Fruit fly (Drosophila melanogaster): ENCODE results near the gene CG13698.

The CG13698 gene

DNA sequence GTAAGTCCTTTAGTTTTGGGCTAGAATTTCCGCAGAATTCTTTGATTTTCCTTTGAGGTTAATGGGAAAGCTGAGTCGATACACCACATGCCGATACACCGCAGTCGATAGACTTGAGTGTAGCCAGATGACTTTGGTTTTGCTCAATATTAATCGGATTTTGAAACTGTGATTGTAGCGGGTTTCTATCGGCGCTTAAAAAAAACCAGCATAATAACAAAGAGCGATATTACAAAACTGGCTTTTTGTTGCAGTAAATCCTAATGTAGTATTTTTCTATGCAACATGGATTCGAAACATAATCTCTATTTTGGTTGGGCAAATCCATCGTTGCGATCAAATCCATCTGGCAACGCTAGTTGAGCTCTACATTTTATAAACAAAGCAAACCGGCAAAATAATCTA lies 3.5 kb upstream of the CG13698 start, which contains the start of the genes Polr3D and mus304 (continued):
- no peak for TF ChIP-seq CG4820 (GFP tag; optimal IDR thresholded peaks at IDR 0.05)
- no peak for TF ChIP-seq CG17385 (GFP tag; optimal IDR thresholded peaks at IDR 0.05)
- TF ChIP-seq CG43689 (GFP tag; IDR thresholded peaks at IDR 0.05) = no peak
- peak; percentile 27 for TF ChIP-seq Xbp1 (GFP tag; optimal IDR thresholded peaks at IDR 0.05)
- TF ChIP-seq gcm (GFP tag; optimal IDR thresholded peaks at IDR 0.05) = no peak
- TF ChIP-seq lola (GFP tag; optimal IDR thresholded peaks at IDR 0.05) = no peak
- no peak for TF ChIP-seq Atf3 (GFP tag; optimal IDR thresholded peaks at IDR 0.05)
- peak; percentile 14 for TF ChIP-seq p53 (GFP tag; optimal IDR thresholded peaks at IDR 0.05)
- no peak for TF ChIP-seq wor (GFP tag; IDR thresholded peaks at IDR 0.05)
- TF ChIP-seq Sry-β (GFP tag; optimal IDR thresholded peaks at IDR 0.05) = no peak
- TF ChIP-seq Max (GFP tag; optimal IDR thresholded peaks at IDR 0.05) = no peak
- peak; percentile 49 for TF ChIP-seq CG30403 (GFP tag; optimal IDR thresholded peaks at IDR 0.05)
- no peak for TF ChIP-seq az2 (GFP tag; optimal IDR thresholded peaks at IDR 0.05)
- TF ChIP-seq CG7357 (GFP tag; IDR thresholded peaks at IDR 0.05) = no peak
- peak; percentile 44 for TF ChIP-seq HmgZ (tag; optimal IDR thresholded peaks at IDR 0.05)
- TF ChIP-seq run (tag; optimal IDR thresholded peaks at IDR 0.05) = no peak
- no peak for TF ChIP-seq tgo (GFP tag; IDR thresholded peaks at IDR 0.05)
- TF ChIP-seq pfk (GFP tag; optimal IDR thresholded peaks at IDR 0.05) = no peak
- no peak for TF ChIP-seq Dip2 (GFP tag; IDR thresholded peaks at IDR 0.05)
- peak; percentile 92 for TF ChIP-seq E2f2 (GFP tag; IDR thresholded peaks at IDR 0.05)
- no peak for TF ChIP-seq caup (GFP tag; optimal IDR thresholded peaks at IDR 0.05; ENCODE audit: severe bottlenecking)
- TF ChIP-seq slbo (GFP tag; IDR thresholded peaks at IDR 0.05) = no peak
- no peak for TF ChIP-seq wdn (GFP tag; IDR thresholded peaks at IDR 0.05)
- TF ChIP-seq Vsx1 (GFP tag; optimal IDR thresholded peaks at IDR 0.05) = no peak

DNA sequence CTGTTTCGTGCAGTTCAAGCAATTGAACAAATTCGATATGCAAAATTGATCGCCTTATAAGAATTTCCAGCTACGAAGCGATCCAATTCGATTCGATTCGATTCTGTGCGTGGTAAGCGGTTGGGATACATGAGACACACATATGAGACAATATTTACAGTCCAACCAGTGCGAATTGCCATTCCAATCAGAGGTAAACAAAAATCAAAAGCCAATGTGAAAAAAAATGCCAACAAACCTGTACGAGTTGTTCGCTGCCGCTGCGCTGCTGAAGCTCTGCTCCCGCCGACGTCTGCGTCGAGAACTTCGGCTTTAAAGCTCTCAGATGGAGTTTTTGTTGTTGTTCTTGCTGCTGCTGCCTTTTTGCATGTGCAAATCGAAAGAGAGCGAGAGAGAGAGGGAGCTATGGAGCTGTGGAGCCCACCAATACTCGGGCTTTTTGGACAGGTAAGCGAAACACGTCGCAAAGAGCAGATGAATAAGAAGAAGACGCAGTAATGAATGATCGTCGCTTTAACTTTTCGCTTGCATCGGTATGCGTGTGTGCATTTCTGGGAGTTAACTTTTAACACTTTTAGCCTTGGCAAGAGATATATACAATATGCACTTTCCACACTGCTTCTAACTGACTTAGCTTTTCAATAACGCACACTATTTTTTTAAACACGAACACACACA lies 467 bp downstream of the CG13698 start:
- TF ChIP-seq Doc3 (GFP tag; IDR thresholded peaks at IDR 0.05; ENCODE audit: partially characterized antibody) (0 out of 3 replicates have a peak, but pooled peaks have one; percentile 35), CG11695 (GFP tag; IDR thresholded peaks at IDR 0.05) (0 out of 3 replicates have a peak, but pooled peaks have one; percentile 6), CG14050 (GFP tag; IDR thresholded peaks at IDR 0.05) (no peak), CG13287 (GFP tag; IDR thresholded peaks at IDR 0.05; ENCODE audit: partially characterized antibody) (0 out of 2 replicates have a peak, but pooled peaks have one; percentile 32), CG9876 (GFP tag; optimal IDR thresholded peaks at IDR 0.05) (no peak), tna (GFP tag; IDR thresholded peaks at IDR 0.05; ENCODE audit: partially characterized antibody) (0 out of 2 replicates have a peak, but pooled peaks have one; percentile 40), chinmo (GFP tag; IDR thresholded peaks at IDR 0.05; ENCODE audit: partially characterized antibody) (peak; percentile 91; the same call in 2 of the 4 replicates), CG31441 (GFP tag; IDR thresholded peaks at IDR 0.05) (no peak), insv (GFP tag; optimal IDR thresholded peaks at IDR 0.05) (peak in 1 of 2 experiments; percentile 86), sd (tag; optimal IDR thresholded peaks at IDR 0.05) (peak; percentile 8), CG17568 (GFP tag; optimal IDR thresholded peaks at IDR 0.05) (no peak), cg (GFP tag; optimal IDR thresholded peaks at IDR 0.05) (peak; percentile 65), Elba2 (GFP tag; optimal IDR thresholded peaks at IDR 0.05) (peak; percentile 18), Nf-YB (GFP tag; optimal IDR thresholded peaks at IDR 0.05) (no peak), CG17385 (GFP tag; optimal IDR thresholded peaks at IDR 0.05) (peak; percentile 50), Adf1 (GFP tag; IDR thresholded peaks at IDR 0.05) (peak; percentile 91), CG18764 (GFP tag; optimal IDR thresholded peaks at IDR 0.05) (no peak), Trl (optimal IDR thresholded peaks at IDR 0.05) (peak in 1 of 2 experiments; percentile 73), Trl (GFP tag; optimal IDR thresholded peaks at IDR 0.05) (no peak), rib (GFP tag; IDR thresholded peaks at IDR 0.05) (0 out of 2 replicates have a peak, but pooled peaks have one; percentile 35)
